Worm (Caenorhabditis elegans) whole organism, young adult: ENCODE measurements around the gene nhr-211.
A peak's percentile ranks its signal among the peaks of the same experiment; 100 is the strongest.

ENCODE experiments used
- F33H1.4 ChIP-seq: fragments of 200-800 bp; sonication (Bioruptor generic); IDR thresholded peaks from 2 replicates; pipeline ENCODE4 v1.3.6; 2022; ENCODE audit warnings: missing genetic modification reagents, missing genetic modification characterization, missing compliant biosample characterization
- F49E8.2 ChIP-seq: sonication (generic microtip); optimal IDR thresholded peaks from 3 replicates; lab custom pipeline; 2017; ENCODE audit warnings: missing genetic modification characterization, mild to moderate bottlenecking, missing compliant biosample characterization, antibody characterized with exemption, moderate library complexity; ENCODE audit not compliant: insufficient read depth
- efl-1 ChIP-seq: fragments of 150-350 bp; optimal IDR thresholded peaks from 2 replicates; lab custom pipeline; 2014; ENCODE audit warnings: missing biosample characterization, missing genetic modification reagents, missing genetic modification characterization
- lsl-1 ChIP-seq: fragments of 200-800 bp; sonication (Bioruptor generic); optimal IDR thresholded peaks from 2 replicates; lab custom pipeline; 2018; ENCODE audit warnings: mild to moderate bottlenecking, missing genetic modification characterization, moderate library complexity, missing compliant biosample characterization
- snpc-4 ChIP-seq, 5 experiments: fragments of 150-350 bp in 1 of 5; sonication (generic microtip) in 4 of 5; optimal IDR thresholded peaks; 2 replicates each; lab custom pipeline; 2014 to 2018; ENCODE audit warnings: missing genetic modification characterization in 5 of 5, missing biosample characterization in 3 of 5, antibody characterized with exemption in 2 of 5, mild to moderate bottlenecking in 2 of 5, missing compliant biosample characterization in 2 of 5, missing genotype in 2 of 5, moderate library complexity in 2 of 5, missing genetic modification reagents in 1 of 5

ce11 chrV:487980-488379 lies 1.2 kb downstream of the nhr-211 start:
- TF ChIP-seq F49E8.2 (tag; lab: Kevin White, UChicago) (no peak), F33H1.4 (GFP tag; lab: Robert Waterston, UW) (no peak), lsl-1 (no peak), snpc-4 (GFP tag; optimal IDR thresholded peaks at IDR 0.05; lab: Kevin White, UChicago) (no peak), snpc-4 (tag; optimal IDR thresholded peaks at IDR 0.05; lab: Kevin White, UChicago) (peak in 2 of 4 experiments; percentile 57 to 72), efl-1 (GFP tag; lab: Kevin White, UChicago) (no peak)
